Fruit fly (Drosophila melanogaster) whole organism, embryonic: ENCODE measurements around the gene Gycalpha99B.
A peak's percentile ranks its signal among the peaks of the same experiment; 100 is the strongest.

Experiments used
- Ada2b ChIP-seq: fragments of 200-800 bp; sonication (Bioruptor generic); IDR thresholded peaks from 2 replicates; pipeline ENCODE4 v1.3.6; 2022; ENCODE audit warnings: missing biosample characterization, missing genetic modification characterization
- Antp ChIP-seq: fragments of 200-800 bp; sonication (Bioruptor generic); optimal IDR thresholded peaks from 3 replicates; lab custom pipeline; 2016; ENCODE audit warnings: missing biosample characterization, missing genetic modification characterization
- Asciz ChIP-seq: fragments of 200-800 bp; sonication (Bioruptor generic); optimal IDR thresholded peaks from 2 replicates; lab custom pipeline; 2017; ENCODE audit warnings: missing biosample characterization, mild to moderate bottlenecking, missing genetic modification characterization, missing genetic modification reagents
- Awh ChIP-seq: fragments of 200-800 bp; sonication (Bioruptor generic); IDR thresholded peaks from 2 replicates; pipeline ENCODE4, ENCODE4 v1.3.6; 2022; ENCODE audit warnings: missing biosample characterization, missing genetic modification characterization
- CG10267 ChIP-seq: fragments of 200-800 bp; sonication (Bioruptor generic); optimal IDR thresholded peaks from 2 replicates; lab custom pipeline; 2018; ENCODE audit warnings: missing biosample characterization, mild to moderate bottlenecking, missing genetic modification characterization, moderate library complexity
- CG11247 ChIP-seq: fragments of 200-800 bp; sonication (Bioruptor generic); IDR thresholded peaks from 2 replicates; pipeline ENCODE4 v1.3.6; 2022; ENCODE audit warnings: missing biosample characterization, missing genetic modification characterization
- CG12744 ChIP-seq: fragments of 200-800 bp; sonication (Bioruptor generic); optimal IDR thresholded peaks from 2 replicates; lab custom pipeline; 2016; ENCODE audit warnings: missing biosample characterization, missing genetic modification characterization
- CG14710 ChIP-seq: fragments of 200-800 bp; sonication (Bioruptor generic); optimal IDR thresholded peaks from 3 replicates; lab custom pipeline; 2019; ENCODE audit warnings: missing biosample characterization, mild to moderate bottlenecking, missing genetic modification characterization, moderate library complexity
- CG15269 ChIP-seq: fragments of 200-800 bp; sonication (Bioruptor generic); optimal IDR thresholded peaks from 2 replicates; lab custom pipeline; 2018; ENCODE audit warnings: missing biosample characterization, mild to moderate bottlenecking, missing genetic modification characterization, moderate library complexity
- CG1529 ChIP-seq: fragments of 200-800 bp; sonication (Bioruptor generic); optimal IDR thresholded peaks from 3 replicates; lab custom pipeline; 2018; ENCODE audit warnings: missing biosample characterization, missing genetic modification characterization
- CG15479 ChIP-seq: fragments of 200-800 bp; sonication (Bioruptor generic); optimal IDR thresholded peaks from 3 replicates; lab custom pipeline; 2019; ENCODE audit warnings: missing biosample characterization, mild to moderate bottlenecking, missing genetic modification characterization, moderate library complexity
- CG15514 ChIP-seq: fragments of 200-800 bp; sonication (Bioruptor generic); optimal IDR thresholded peaks from 3 replicates; lab custom pipeline; 2017; ENCODE audit warnings: missing biosample characterization, missing genetic modification characterization, mild to moderate bottlenecking, moderate library complexity, missing genetic modification reagents
- CG16779 ChIP-seq: fragments of 200-800 bp; sonication (Bioruptor generic); IDR thresholded peaks from 2 replicates; pipeline ENCODE4 v1.3.6; 2022; ENCODE audit warnings: missing biosample characterization, missing genetic modification characterization
- CG16863 ChIP-seq: fragments of 200-800 bp; sonication (Bioruptor generic); optimal IDR thresholded peaks from 3 replicates; lab custom pipeline; 2016; ENCODE audit warnings: missing biosample characterization, missing genetic modification characterization
- CG2129 ChIP-seq: fragments of 200-800 bp; sonication (Bioruptor generic); IDR thresholded peaks from 2 replicates; pipeline ENCODE4 v1.3.6; 2022; ENCODE audit warnings: missing biosample characterization, missing genetic modification characterization; ENCODE audit not compliant: partially characterized antibody
- CG2678 ChIP-seq: fragments of 200-800 bp; sonication (Bioruptor generic); optimal IDR thresholded peaks from 3 replicates; lab custom pipeline; 2019; ENCODE audit warnings: missing biosample characterization, mild to moderate bottlenecking, missing genetic modification characterization, moderate library complexity
- CG2875 ChIP-seq: fragments of 200-800 bp; sonication (Bioruptor generic); optimal IDR thresholded peaks from 2 replicates; lab custom pipeline; 2017; ENCODE audit warnings: missing biosample characterization, mild to moderate bottlenecking, missing genetic modification characterization, missing genetic modification reagents
- CG32767 ChIP-seq: fragments of 200-800 bp; sonication (Bioruptor generic); IDR thresholded peaks from 2 replicates; pipeline ENCODE4 v1.3.6; 2022; ENCODE audit warnings: missing biosample characterization, missing genetic modification characterization
- CG32772 ChIP-seq: fragments of 200-800 bp; sonication (Bioruptor generic); IDR thresholded peaks from 2 replicates; pipeline ENCODE4 v1.3.6; 2022; ENCODE audit warnings: missing biosample characterization, missing genetic modification characterization
- CG34376 ChIP-seq: fragments of 200-800 bp; sonication (Bioruptor generic); optimal IDR thresholded peaks from 2 replicates; lab custom pipeline; 2018; ENCODE audit warnings: missing biosample characterization, mild to moderate bottlenecking, missing genetic modification characterization
- CG3995 ChIP-seq: fragments of 200-800 bp; sonication (Bioruptor generic); optimal IDR thresholded peaks from 3 replicates; lab custom pipeline; 2016; ENCODE audit warnings: missing biosample characterization, missing genetic modification characterization
- CG7963 ChIP-seq: fragments of 200-800 bp; sonication (Bioruptor generic); IDR thresholded peaks from 3 replicates; pipeline ENCODE4 v1.3.6; 2022; ENCODE audit warnings: missing biosample characterization, missing genetic modification characterization; ENCODE audit not compliant: partially characterized antibody
- CG8388 ChIP-seq: fragments of 200-800 bp; sonication (Bioruptor generic); optimal IDR thresholded peaks from 2 replicates; lab custom pipeline; 2019; ENCODE audit warnings: missing biosample characterization, mild to moderate bottlenecking, missing genetic modification characterization, moderate library complexity
- CG9609 ChIP-seq: fragments of 200-800 bp; sonication (Bioruptor generic); optimal IDR thresholded peaks from 3 replicates; lab custom pipeline; 2016; ENCODE audit warnings: missing biosample characterization, missing genetic modification characterization
- CG9876 ChIP-seq: fragments of 200-800 bp; sonication (Bioruptor generic); optimal IDR thresholded peaks from 2 replicates; lab custom pipeline; 2016; ENCODE audit warnings: missing biosample characterization, missing genetic modification characterization
- CG9932 ChIP-seq: fragments of 200-800 bp; sonication (Bioruptor generic); IDR thresholded peaks from 2 replicates; pipeline ENCODE4 v1.3.6; 2022; ENCODE audit warnings: missing biosample characterization, missing genetic modification characterization
- CrebB ChIP-seq: fragments of 200-800 bp; sonication (Bioruptor generic); optimal IDR thresholded peaks from 3 replicates; lab custom pipeline; 2018; ENCODE audit warnings: missing biosample characterization, mild to moderate bottlenecking, missing genetic modification characterization
- HLH4C ChIP-seq: fragments of 200-800 bp; sonication (Bioruptor generic); IDR thresholded peaks from 3 replicates; pipeline ENCODE4 v1.3.6; 2022; ENCODE audit warnings: missing biosample characterization, missing genetic modification characterization; ENCODE audit not compliant: partially characterized antibody
- HLHmδ ChIP-seq: fragments of 200-800 bp; sonication (Bioruptor generic); optimal IDR thresholded peaks from 2 replicates; lab custom pipeline; 2018; ENCODE audit warnings: missing biosample characterization, mild to moderate bottlenecking, missing genetic modification characterization, moderate library complexity
- HmgZ ChIP-seq: fragments of 200-800 bp; sonication (Bioruptor generic); optimal IDR thresholded peaks from 2 replicates; lab custom pipeline; 2018; ENCODE audit warnings: missing biosample characterization, mild to moderate bottlenecking, missing genetic modification characterization
- Hmr ChIP-seq: fragments of 200-800 bp; sonication (Bioruptor generic); optimal IDR thresholded peaks from 3 replicates; lab custom pipeline; 2017; ENCODE audit warnings: mild to moderate bottlenecking, missing biosample characterization, missing genetic modification reagents, missing genetic modification characterization
- Hr3 ChIP-seq: fragments of 200-800 bp; sonication (Bioruptor generic); optimal IDR thresholded peaks from 3 replicates; lab custom pipeline; 2016; ENCODE audit warnings: missing biosample characterization, missing genetic modification characterization
- Meics ChIP-seq: fragments of 200-800 bp; sonication (Bioruptor generic); optimal IDR thresholded peaks from 2 replicates; lab custom pipeline; 2017; ENCODE audit warnings: missing biosample characterization, mild to moderate bottlenecking, missing genetic modification characterization
- NK7.1 ChIP-seq: fragments of 200-800 bp; sonication (Bioruptor generic); optimal IDR thresholded peaks from 3 replicates; lab custom pipeline; 2016; ENCODE audit warnings: missing biosample characterization, missing genetic modification characterization
- Nf-YC ChIP-seq: fragments of 200-800 bp; optimal IDR thresholded peaks from 3 replicates; lab custom pipeline; 2019; ENCODE audit warnings: missing biosample characterization, mild to moderate bottlenecking, missing genetic modification characterization, moderate library complexity
- NfI ChIP-seq: fragments of 200-800 bp; sonication (Bioruptor generic); optimal IDR thresholded peaks from 3 replicates; lab custom pipeline; 2018; ENCODE audit warnings: missing biosample characterization, mild to moderate bottlenecking, missing genetic modification characterization, moderate library complexity
- al ChIP-seq: fragments of 200-800 bp; sonication (Bioruptor generic); IDR thresholded peaks from 2 replicates; pipeline ENCODE4 v1.3.6; 2022; ENCODE audit warnings: missing biosample characterization, missing genetic modification characterization
- bowl ChIP-seq: fragments of 200-800 bp; sonication (Bioruptor generic); IDR thresholded peaks from 2 replicates; pipeline ENCODE4 v1.3.6; 2022; ENCODE audit warnings: missing biosample characterization, missing genetic modification characterization
- ems ChIP-seq: fragments of 200-800 bp; sonication (Bioruptor generic); optimal IDR thresholded peaks from 3 replicates; lab custom pipeline; 2016; ENCODE audit warnings: missing biosample characterization, missing genetic modification characterization
- gcm ChIP-seq: fragments of 200-800 bp; sonication (Bioruptor generic); optimal IDR thresholded peaks from 2 replicates; lab custom pipeline; 2019; ENCODE audit warnings: missing biosample characterization, mild to moderate bottlenecking, missing genetic modification characterization, moderate library complexity
- grn ChIP-seq: fragments of 200-800 bp; sonication (Bioruptor generic); optimal IDR thresholded peaks from 3 replicates; lab custom pipeline; 2017; ENCODE audit warnings: missing biosample characterization, missing genetic modification characterization
- hb ChIP-seq: fragments of 200-800 bp; sonication (Bioruptor generic); IDR thresholded peaks from 3 replicates; pipeline ENCODE4 v1.3.6; 2022; ENCODE audit warnings: missing biosample characterization, missing genetic modification characterization; ENCODE audit not compliant: partially characterized antibody
- hbn ChIP-seq: fragments of 200-800 bp; sonication (Bioruptor generic); IDR thresholded peaks from 2 replicates; pipeline ENCODE4 v1.3.6; 2022; ENCODE audit warnings: missing biosample characterization, missing genetic modification characterization; ENCODE audit not compliant: partially characterized antibody
- ind ChIP-seq: fragments of 200-800 bp; sonication (Bioruptor generic); optimal IDR thresholded peaks from 3 replicates; lab custom pipeline; 2016; ENCODE audit warnings: missing biosample characterization, missing genetic modification characterization
- nerfin-2 ChIP-seq: fragments of 200-800 bp; sonication (Bioruptor generic); IDR thresholded peaks from 2 replicates; pipeline ENCODE4 v1.3.6; 2022; ENCODE audit warnings: missing biosample characterization, missing genetic modification characterization; ENCODE audit not compliant: partially characterized antibody
- p53 ChIP-seq: fragments of 200-800 bp; sonication (Bioruptor generic); optimal IDR thresholded peaks from 2 replicates; lab custom pipeline; 2016; ENCODE audit warnings: missing biosample characterization, missing genetic modification characterization
- peb ChIP-seq: fragments of 200-800 bp; sonication (Bioruptor generic); IDR thresholded peaks from 2 replicates; pipeline ENCODE4 v1.3.6; 2022; ENCODE audit warnings: missing biosample characterization, missing genetic modification characterization
- schlank ChIP-seq: fragments of 200-800 bp; sonication (Bioruptor generic); optimal IDR thresholded peaks from 2 replicates; lab custom pipeline; 2018; ENCODE audit warnings: missing biosample characterization, mild to moderate bottlenecking, missing genetic modification characterization
- slou ChIP-seq: fragments of 200-800 bp; sonication (Bioruptor generic); optimal IDR thresholded peaks from 3 replicates; lab custom pipeline; 2016; ENCODE audit warnings: missing biosample characterization, missing genetic modification characterization
- sr ChIP-seq: fragments of 200-800 bp; sonication (Bioruptor generic); IDR thresholded peaks from 3 replicates; pipeline ENCODE4 v1.3.6; 2022; ENCODE audit warnings: missing biosample characterization, missing genetic modification characterization

Gycalpha99B gene

DNA sequence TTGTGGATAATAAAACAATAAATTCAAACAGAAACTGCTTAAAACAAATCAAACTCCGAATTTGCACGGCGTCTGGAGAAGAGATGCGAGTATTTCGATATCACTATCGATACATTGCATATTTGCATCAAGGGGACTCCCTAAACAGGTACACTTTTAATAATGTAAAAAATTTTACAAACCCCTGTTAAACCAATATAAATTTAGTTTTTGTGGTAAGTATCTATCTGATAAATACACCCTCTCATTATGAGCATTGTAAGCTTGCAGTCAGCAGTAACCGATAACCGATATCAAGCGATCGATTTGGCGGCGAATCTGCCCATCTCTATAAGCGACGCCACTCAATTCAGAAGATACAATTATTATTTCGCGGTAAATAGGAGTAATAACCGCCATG, 7.0 kb upstream of the Gycalpha99B start, which contains the start of the genes Bub3 and Cap-D2 (continued):
- peak; percentile 60 for TF ChIP-seq Hmr (GFP tag; lab: Kevin White, UChicago)
- TF ChIP-seq Awh, result no peak
- TF ChIP-seq CG12744, result peak; percentile 53
- TF ChIP-seq CG34376, result peak; percentile 6
- TF ChIP-seq Ada2b (GFP tag; lab: Robert Waterston, UW), result peak; percentile 72
- TF ChIP-seq ind (GFP tag; lab: Kevin White, UChicago), result peak; percentile 78
- TF ChIP-seq Asciz (GFP tag; lab: Kevin White, UChicago), result no peak
- TF ChIP-seq CG15479 (GFP tag; lab: Kevin White, UChicago), result no peak
- peak; percentile 33 for TF ChIP-seq p53
- TF ChIP-seq CG2875 (GFP tag; lab: Kevin White, UChicago), result no peak
- peak; percentile 76 for TF ChIP-seq hb (GFP tag; lab: Robert Waterston, UW)
- TF ChIP-seq CG9876 (GFP tag; lab: Kevin White, UChicago), result peak; percentile 56
- peak; percentile 66 for TF ChIP-seq CG16863 (GFP tag; lab: Kevin White, UChicago)
- TF ChIP-seq CG15269 (tag; lab: Kevin White, UChicago), result no peak
- TF ChIP-seq CG32767 (GFP tag; lab: Robert Waterston, UW), result peak; percentile 26; the same call in 1 of the 2 replicates
- 0 out of 2 replicates have a peak, but pooled peaks have one; percentile 21 for TF ChIP-seq CG11247 (GFP tag; lab: Robert Waterston, UW)
- peak; percentile 70 for TF ChIP-seq nerfin-2 (GFP tag; lab: Robert Waterston, UW)
- peak; percentile 57; the same call in 1 of the 2 replicates for TF ChIP-seq CG32772 (GFP tag; lab: Robert Waterston, UW)
- no peak for TF ChIP-seq schlank (tag; lab: Kevin White, UChicago)
- TF ChIP-seq HLH4C, result peak; percentile 86
- TF ChIP-seq CG14710, result peak; percentile 80
- TF ChIP-seq bowl (GFP tag; lab: Robert Waterston, UW), result peak; percentile 40; the same call in 1 of the 2 replicates
- peak; percentile 39; the same call in 1 of the 2 replicates for TF ChIP-seq al (GFP tag; lab: Robert Waterston, UW)
- TF ChIP-seq CG8388, result peak; percentile 62
- peak; percentile 66 for TF ChIP-seq NfI (GFP tag; lab: Kevin White, UChicago)
- TF ChIP-seq CG10267 (tag; lab: Kevin White, UChicago), result peak; percentile 65
- no peak for TF ChIP-seq NK7.1 (GFP tag; lab: Kevin White, UChicago)
- peak; percentile 53 for TF ChIP-seq CG15514 (GFP tag; lab: Kevin White, UChicago)
- peak; percentile 63 for TF ChIP-seq CG9609 (GFP tag; lab: Kevin White, UChicago)
- TF ChIP-seq CG2678 (tag; lab: Kevin White, UChicago), result no peak
- peak; percentile 81 for TF ChIP-seq CG9932
- peak; percentile 48 for TF ChIP-seq CrebB
- no peak; the same call in 1 of the 2 replicates for TF ChIP-seq peb
- TF ChIP-seq CG3995 (GFP tag; lab: Kevin White, UChicago), result peak; percentile 3
- peak; percentile 71 for TF ChIP-seq Antp (GFP tag; lab: Kevin White, UChicago)
- TF ChIP-seq grn (GFP tag; lab: Kevin White, UChicago), result no peak
- TF ChIP-seq HmgZ (tag; lab: Kevin White, UChicago), result peak; percentile 68
- TF ChIP-seq sr, result no peak
- TF ChIP-seq Nf-YC, result no peak
- peak; percentile 65 for TF ChIP-seq Meics
- TF ChIP-seq ems (GFP tag; lab: Kevin White, UChicago), result peak; percentile 79
- peak; percentile 78 for TF ChIP-seq CG2129 (GFP tag; lab: Robert Waterston, UW)
- no peak for TF ChIP-seq CG1529 (GFP tag; lab: Kevin White, UChicago)
- peak; percentile 33 for TF ChIP-seq gcm
- TF ChIP-seq slou (GFP tag; lab: Kevin White, UChicago), result no peak
- peak; percentile 85 for TF ChIP-seq hbn (GFP tag; lab: Robert Waterston, UW)
- TF ChIP-seq HLHmδ (GFP tag; lab: Kevin White, UChicago), result no peak
- peak; percentile 59 for TF ChIP-seq Hr3
- peak; percentile 71 for TF ChIP-seq CG7963 (GFP tag; lab: Robert Waterston, UW)
- no peak for TF ChIP-seq CG16779 (GFP tag; lab: Robert Waterston, UW)
